Fruit fly (Drosophila melanogaster) whole organism, embryonic: Measurements from ENCODE around the gene Cow.

Source experiments
- Awh ChIP-seq: fragments of 200-800 bp; sonication (Bioruptor generic); IDR thresholded peaks from 2 replicates; pipeline ENCODE4, ENCODE4 v1.3.6; 2022; ENCODE audit warnings: missing biosample characterization, missing genetic modification characterization
- Bdp1 ChIP-seq: fragments of 200-800 bp; sonication (Bioruptor generic); optimal IDR thresholded peaks from 3 replicates; lab custom pipeline; 2016; ENCODE audit warnings: missing biosample characterization, missing genetic modification characterization
- BtbVII ChIP-seq: fragments of 200-800 bp; sonication (Bioruptor generic); optimal IDR thresholded peaks from 3 replicates; lab custom pipeline; 2017; ENCODE audit warnings: missing biosample characterization, mild to moderate bottlenecking, missing genetic modification characterization
- CG12219 ChIP-seq: fragments of 200-800 bp; sonication (Bioruptor generic); optimal IDR thresholded peaks from 3 replicates; lab custom pipeline; 2018; ENCODE audit warnings: missing biosample characterization, mild to moderate bottlenecking, missing genetic modification characterization
- CG17912 ChIP-seq: fragments of 200-800 bp; sonication (Bioruptor generic); optimal IDR thresholded peaks from 2 replicates; lab custom pipeline; 2018; ENCODE audit warnings: missing biosample characterization, mild to moderate bottlenecking, missing genetic modification characterization
- CG2202 ChIP-seq: fragments of 200-800 bp; sonication (Bioruptor generic); optimal IDR thresholded peaks from 2 replicates; lab custom pipeline; 2018; ENCODE audit warnings: missing biosample characterization, mild to moderate bottlenecking, missing genetic modification characterization
- CG2875 ChIP-seq: fragments of 200-800 bp; sonication (Bioruptor generic); optimal IDR thresholded peaks from 2 replicates; lab custom pipeline; 2017; ENCODE audit warnings: missing biosample characterization, mild to moderate bottlenecking, missing genetic modification characterization, missing genetic modification reagents
- CG32772 ChIP-seq: fragments of 200-800 bp; sonication (Bioruptor generic); IDR thresholded peaks from 2 replicates; pipeline ENCODE4 v1.3.6; 2022; ENCODE audit warnings: missing biosample characterization, missing genetic modification characterization
- CG3838 ChIP-seq: fragments of 200-800 bp; sonication (Bioruptor generic); optimal IDR thresholded peaks from 3 replicates; lab custom pipeline; 2016; ENCODE audit warnings: missing biosample characterization, missing genetic modification characterization
- CG43689 ChIP-seq: fragments of 200-800 bp; sonication (Bioruptor generic); IDR thresholded peaks from 2 replicates; pipeline ENCODE4 v1.3.6; 2022; ENCODE audit warnings: missing biosample characterization, missing genetic modification characterization
- CG4617 ChIP-seq: fragments of 200-800 bp; sonication (Bioruptor generic); optimal IDR thresholded peaks from 3 replicates; lab custom pipeline; 2016; ENCODE audit warnings: missing biosample characterization, missing genetic modification characterization, borderline replicate concordance
- CG7786 ChIP-seq: fragments of 200-800 bp; sonication (Bioruptor generic); optimal IDR thresholded peaks from 2 replicates; lab custom pipeline; 2016; ENCODE audit warnings: missing biosample characterization, missing genetic modification characterization
- CG8478 ChIP-seq: fragments of >200 bp; optimal IDR thresholded peaks from 2 replicates; lab custom pipeline; 2018
- CG9797 ChIP-seq: fragments of 200-800 bp; sonication (Bioruptor generic); optimal IDR thresholded peaks from 3 replicates; lab custom pipeline; 2018; ENCODE audit warnings: missing biosample characterization, mild to moderate bottlenecking, missing genetic modification characterization
- CTCF ChIP-seq: fragments of 200-800 bp; sonication (Bioruptor generic); optimal IDR thresholded peaks from 2 replicates; lab custom pipeline; 2017; ENCODE audit warnings: missing biosample characterization, mild to moderate bottlenecking, missing genetic modification characterization, moderate library complexity
- CoRest ChIP-seq: fragments of 200-800 bp; sonication (Bioruptor generic); optimal IDR thresholded peaks from 3 replicates; lab custom pipeline; 2018; ENCODE audit warnings: missing biosample characterization, mild to moderate bottlenecking, missing genetic modification characterization, moderate library complexity
- CrebB ChIP-seq: fragments of 200-800 bp; sonication (Bioruptor generic); optimal IDR thresholded peaks from 3 replicates; lab custom pipeline; 2018; ENCODE audit warnings: missing biosample characterization, mild to moderate bottlenecking, missing genetic modification characterization
- D19B ChIP-seq: fragments of 200-800 bp; sonication (Bioruptor generic); optimal IDR thresholded peaks from 2 replicates; lab custom pipeline; 2017; ENCODE audit warnings: missing biosample characterization, mild to moderate bottlenecking, missing genetic modification characterization
- Dref ChIP-seq: fragments of 200-800 bp; sonication (Bioruptor generic); IDR thresholded peaks from 2 replicates; pipeline ENCODE4 v1.3.6; 2022; ENCODE audit warnings: missing biosample characterization, missing genetic modification characterization
- E2f1 ChIP-seq: fragments of 200-800 bp; sonication (Bioruptor generic); IDR thresholded peaks from 2 replicates; pipeline ENCODE4 v1.3.6; 2022; ENCODE audit warnings: missing biosample characterization, missing genetic modification characterization
- Fer1 ChIP-seq: fragments of 200-800 bp; sonication (Bioruptor generic); optimal IDR thresholded peaks from 2 replicates; lab custom pipeline; 2017; ENCODE audit warnings: missing biosample characterization, mild to moderate bottlenecking, missing genetic modification characterization
- Fer2 ChIP-seq: fragments of 200-800 bp; sonication (Bioruptor generic); optimal IDR thresholded peaks from 2 replicates; lab custom pipeline; 2018; ENCODE audit warnings: missing biosample characterization, mild to moderate bottlenecking, missing genetic modification characterization, moderate library complexity
- HLH3B ChIP-seq: fragments of 200-800 bp; sonication (Bioruptor generic); IDR thresholded peaks from 2 replicates; pipeline ENCODE4 v1.3.6; 2022; ENCODE audit warnings: missing biosample characterization, missing genetic modification characterization
- Lhr ChIP-seq: fragments of 200-800 bp; sonication (Bioruptor generic); optimal IDR thresholded peaks from 3 replicates; lab custom pipeline; 2017; ENCODE audit warnings: mild to moderate bottlenecking, missing biosample characterization, missing genetic modification reagents, missing genetic modification characterization
- MTF-1 ChIP-seq: fragments of 200-800 bp; sonication (Bioruptor generic); optimal IDR thresholded peaks from 2 replicates; lab custom pipeline; 2018; ENCODE audit warnings: missing biosample characterization, mild to moderate bottlenecking, missing genetic modification characterization, borderline replicate concordance
- Optix ChIP-seq: fragments of 200-800 bp; sonication (Bioruptor generic); IDR thresholded peaks from 3 replicates; pipeline ENCODE4 v1.3.6; 2022; ENCODE audit warnings: missing biosample characterization, missing genetic modification characterization
- Scr ChIP-seq: fragments of 200-800 bp; sonication (Bioruptor generic); IDR thresholded peaks from 2 replicates; pipeline ENCODE4 v1.3.6; 2022; ENCODE audit warnings: missing biosample characterization, missing genetic modification characterization; ENCODE audit not compliant: partially characterized antibody
- Sry-β ChIP-seq: fragments of 200-800 bp; sonication (Bioruptor generic); optimal IDR thresholded peaks from 2 replicates; lab custom pipeline; 2018; ENCODE audit warnings: missing biosample characterization, mild to moderate bottlenecking, missing genetic modification characterization, moderate library complexity
- Sry-δ ChIP-seq: fragments of 200-800 bp; sonication (Bioruptor generic); optimal IDR thresholded peaks from 2 replicates; lab custom pipeline; 2016; ENCODE audit warnings: missing biosample characterization, missing genetic modification characterization
- Stat92E ChIP-seq, 3 experiments: fragments of >200 bp in 2 of 3; fragments of 200-800 bp in 1 of 3; sonication (Bioruptor generic) in 1 of 3; optimal IDR thresholded peaks; 2 replicates each; lab custom pipeline; 2017 to 2019; ENCODE audit warnings: missing biosample characterization in 3 of 3, missing genetic modification characterization in 3 of 3, mild to moderate bottlenecking in 1 of 3, moderate library complexity in 1 of 3
- ato ChIP-seq: fragments of 200-800 bp; sonication (Bioruptor generic); IDR thresholded peaks from 2 replicates; pipeline ENCODE4 v1.3.6; 2022; ENCODE audit warnings: missing biosample characterization, missing genetic modification characterization; ENCODE audit not compliant: partially characterized antibody
- bowl ChIP-seq: fragments of 200-800 bp; sonication (Bioruptor generic); IDR thresholded peaks from 2 replicates; pipeline ENCODE4 v1.3.6; 2022; ENCODE audit warnings: missing biosample characterization, missing genetic modification characterization
- dan ChIP-seq: fragments of 200-800 bp; sonication (Bioruptor generic); IDR thresholded peaks from 2 replicates; pipeline ENCODE4 v1.3.6; 2022; ENCODE audit warnings: missing biosample characterization, missing genetic modification characterization
- danr ChIP-seq: fragments of 200-800 bp; sonication (Bioruptor generic); IDR thresholded peaks from 2 replicates; pipeline ENCODE4 v1.3.6; 2022; ENCODE audit warnings: missing biosample characterization, missing genetic modification characterization
- dmrt11E ChIP-seq: fragments of 200-800 bp; sonication (Bioruptor generic); optimal IDR thresholded peaks from 3 replicates; lab custom pipeline; 2018; ENCODE audit warnings: missing biosample characterization, mild to moderate bottlenecking, missing genetic modification characterization, moderate library complexity
- fd64A ChIP-seq: fragments of 200-800 bp; sonication (Bioruptor generic); optimal IDR thresholded peaks from 3 replicates; lab custom pipeline; 2018; ENCODE audit warnings: missing biosample characterization, mild to moderate bottlenecking, missing genetic modification characterization
- fru ChIP-seq: fragments of >200 bp; optimal IDR thresholded peaks from 2 replicates; lab custom pipeline; 2017
- gro ChIP-seq: fragments of 200-800 bp; sonication (Bioruptor generic); optimal IDR thresholded peaks from 2 replicates; lab custom pipeline; 2016; ENCODE audit warnings: missing biosample characterization, missing genetic modification characterization
- ham ChIP-seq: fragments of 200-800 bp; sonication (Bioruptor generic); IDR thresholded peaks from 2 replicates; pipeline ENCODE4 v1.3.6; 2022; ENCODE audit warnings: missing biosample characterization, missing genetic modification characterization
- hbn ChIP-seq: fragments of 200-800 bp; sonication (Bioruptor generic); IDR thresholded peaks from 2 replicates; pipeline ENCODE4 v1.3.6; 2022; ENCODE audit warnings: missing biosample characterization, missing genetic modification characterization; ENCODE audit not compliant: partially characterized antibody
- hth ChIP-seq: fragments of >200 bp; optimal IDR thresholded peaks from 2 replicates; lab custom pipeline; 2017; ENCODE audit warnings: inconsistent platforms
- jumu ChIP-seq: fragments of 200-800 bp; sonication (Bioruptor generic); optimal IDR thresholded peaks from 3 replicates; lab custom pipeline; 2016; ENCODE audit warnings: missing biosample characterization, missing genetic modification characterization
- lola ChIP-seq, 3 experiments: fragments of >200 bp in 2 of 3; fragments of 200-800 bp in 1 of 3; sonication (Bioruptor generic) in 1 of 3; optimal IDR thresholded peaks; 2 replicates each; lab custom pipeline; 2017 to 2019; ENCODE audit warnings: missing biosample characterization in 3 of 3, missing genetic modification characterization in 3 of 3, mild to moderate bottlenecking in 1 of 3, moderate library complexity in 1 of 3
- lov ChIP-seq, 2 experiments: fragments of 200-800 bp in 1 of 2; fragments of >200 bp in 1 of 2; sonication (Bioruptor generic) in 1 of 2; IDR thresholded peaks in 1 of 2; optimal IDR thresholded peaks in 1 of 2; 2 replicates in 1 of 2; 3 replicates in 1 of 2; pipeline versions ENCODE4 v1.3.6 to Lab custom; 2017 to 2022; ENCODE audit warnings: missing biosample characterization in 1 of 2, missing genetic modification characterization in 1 of 2
- luna ChIP-seq: fragments of 200-800 bp; sonication (Bioruptor generic); optimal IDR thresholded peaks from 2 replicates; lab custom pipeline; 2016; ENCODE audit warnings: missing biosample characterization, missing genetic modification characterization
- odd ChIP-seq: fragments of 200-800 bp; sonication (Bioruptor generic); optimal IDR thresholded peaks from 2 replicates; lab custom pipeline; 2017; ENCODE audit warnings: missing biosample characterization, mild to moderate bottlenecking, missing genetic modification characterization
- org-1 ChIP-seq: fragments of 200-800 bp; sonication (Bioruptor generic); optimal IDR thresholded peaks from 2 replicates; lab custom pipeline; 2017; ENCODE audit warnings: missing biosample characterization, missing genetic modification characterization
- pzg ChIP-seq: fragments of 200-800 bp; sonication (Bioruptor generic); optimal IDR thresholded peaks from 3 replicates; lab custom pipeline; 2018; ENCODE audit warnings: missing biosample characterization, mild to moderate bottlenecking, missing genetic modification characterization, moderate library complexity
- ro ChIP-seq: fragments of 200-800 bp; sonication (Bioruptor generic); IDR thresholded peaks from 2 replicates; pipeline ENCODE4 v1.3.6; 2022; ENCODE audit warnings: missing biosample characterization, missing genetic modification characterization
- sens ChIP-seq: fragments of 200-800 bp; sonication (Bioruptor generic); peaks from one replicate; lab custom pipeline; 2016; ENCODE audit warnings: missing biosample characterization, missing genetic modification characterization
- wek ChIP-seq: fragments of 200-800 bp; sonication (Bioruptor generic); optimal IDR thresholded peaks from 3 replicates; lab custom pipeline; 2018; ENCODE audit warnings: missing biosample characterization, mild to moderate bottlenecking, missing genetic modification characterization, moderate library complexity

The Cow gene

DNA sequence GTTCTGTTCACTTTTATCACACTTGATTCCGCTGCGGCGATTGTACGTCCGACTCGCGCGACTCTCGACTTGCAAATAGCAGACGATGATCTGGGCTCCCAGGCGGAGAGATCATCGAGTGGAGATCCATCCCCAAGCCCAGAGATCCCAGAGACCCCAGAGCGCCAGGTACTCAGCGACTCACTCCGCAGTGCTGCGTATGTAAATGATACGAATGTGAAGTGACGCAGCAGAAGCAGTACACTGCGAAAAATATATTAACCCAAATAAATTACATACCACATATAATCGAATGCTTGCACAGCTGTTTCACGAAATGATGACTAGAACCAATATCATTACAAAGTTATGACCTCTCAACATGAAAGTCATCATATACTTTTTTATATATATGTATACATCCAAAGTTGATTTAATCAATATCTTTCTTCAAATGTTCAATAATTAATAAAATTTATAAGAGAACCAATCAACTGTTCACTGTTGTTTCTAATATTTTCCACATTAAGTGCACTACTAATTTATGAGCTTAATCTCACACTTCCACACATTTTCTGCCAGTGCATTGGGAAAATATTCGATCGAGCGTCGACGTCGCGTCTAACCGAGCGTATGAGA, 45.2 kb downstream of the Cow start, which contains the start of gene CG17111 (continued):
- TF ChIP-seq CrebB (tag; lab: Kevin White, UChicago) = no peak
- no peak for TF ChIP-seq danr (GFP tag; lab: Robert Waterston, UW)
- no peak for TF ChIP-seq Awh
- TF ChIP-seq fru (lab: Kevin White, UChicago) = no peak
- TF ChIP-seq CG2202 = no peak
- TF ChIP-seq CG7786 (GFP tag; lab: Kevin White, UChicago) = no peak
- TF ChIP-seq fd64A (GFP tag; lab: Kevin White, UChicago) = no peak
- TF ChIP-seq CG17912 (GFP tag; lab: Kevin White, UChicago) = no peak
- no peak for TF ChIP-seq ro (GFP tag; lab: Robert Waterston, UW)
- TF ChIP-seq sens = peak; percentile 75
- TF ChIP-seq ham (GFP tag; lab: Robert Waterston, UW) = no peak
- TF ChIP-seq D19B = no peak
- TF ChIP-seq odd (GFP tag; lab: Kevin White, UChicago) = no peak
- TF ChIP-seq HLH3B (GFP tag; lab: Robert Waterston, UW) = no peak
- no peak for TF ChIP-seq BtbVII (GFP tag; lab: Kevin White, UChicago)
- no peak for TF ChIP-seq CG4617
- no peak for TF ChIP-seq Optix
- no peak for TF ChIP-seq hbn (GFP tag; lab: Robert Waterston, UW)
- TF ChIP-seq lov (optimal IDR thresholded peaks at IDR 0.05; lab: Kevin White, UChicago) = no peak
- TF ChIP-seq lov (GFP tag; IDR thresholded peaks at IDR 0.05; lab: Robert Waterston, UW) = no peak
- no peak for TF ChIP-seq Fer1 (GFP tag; lab: Kevin White, UChicago)
- no peak for TF ChIP-seq Lhr (GFP tag; lab: Kevin White, UChicago)
- TF ChIP-seq CG8478 = no peak
- no peak for TF ChIP-seq Scr (GFP tag; lab: Robert Waterston, UW)
- TF ChIP-seq MTF-1 (GFP tag; lab: Kevin White, UChicago) = no peak
- no peak for TF ChIP-seq E2f1 (GFP tag; lab: Robert Waterston, UW)
- TF ChIP-seq CG32772 (GFP tag; lab: Robert Waterston, UW) = no peak
- TF ChIP-seq org-1 = no peak
- TF ChIP-seq hth = no peak
- no peak for TF ChIP-seq pzg (GFP tag; lab: Kevin White, UChicago)
- TF ChIP-seq ato = no peak
- TF ChIP-seq CG3838 (GFP tag; lab: Kevin White, UChicago) = no peak
- no peak for TF ChIP-seq CTCF (GFP tag; lab: Kevin White, UChicago)
- no peak for TF ChIP-seq CG9797 (GFP tag; lab: Kevin White, UChicago)
- peak; percentile 63 for TF ChIP-seq CoRest (tag; lab: Kevin White, UChicago)
- no peak for TF ChIP-seq wek (GFP tag; lab: Kevin White, UChicago)
- no peak for TF ChIP-seq Stat92E (GFP tag; optimal IDR thresholded peaks at IDR 0.05; lab: Kevin White, UChicago)
- no peak for TF ChIP-seq Sry-β (GFP tag; lab: Kevin White, UChicago)
- no peak for TF ChIP-seq CG43689
- no peak for TF ChIP-seq dan (GFP tag; lab: Robert Waterston, UW)
- no peak for TF ChIP-seq dmrt11E
- TF ChIP-seq Bdp1 = no peak
- no peak for TF ChIP-seq luna (GFP tag; lab: Kevin White, UChicago)
- no peak for TF ChIP-seq CG2875 (GFP tag; lab: Kevin White, UChicago)
- no peak for TF ChIP-seq lola (GFP tag; optimal IDR thresholded peaks at IDR 0.05; lab: Kevin White, UChicago)
- TF ChIP-seq gro (GFP tag; lab: Kevin White, UChicago) = no peak
- no peak for TF ChIP-seq bowl (GFP tag; lab: Robert Waterston, UW)
- TF ChIP-seq jumu (GFP tag; lab: Kevin White, UChicago) = no peak
- no peak for TF ChIP-seq Fer2 (tag; lab: Kevin White, UChicago)
- no peak for TF ChIP-seq Dref (GFP tag; lab: Robert Waterston, UW)
- no peak for TF ChIP-seq Sry-δ (GFP tag; lab: Kevin White, UChicago)
- TF ChIP-seq CG12219 (GFP tag; lab: Kevin White, UChicago) = no peak
